Worm (Caenorhabditis elegans) whole organism, L2 larva: Measurements from ENCODE around the gene C05D11.1.

Experiments used
- C34F6.9 ChIP-seq: fragments of 150-350 bp; optimal IDR thresholded peaks from 2 replicates; lab custom pipeline; 2014; ENCODE audit warnings: missing biosample characterization, missing genetic modification characterization
- F13H6.1 ChIP-seq: sonication (generic microtip); optimal IDR thresholded peaks from 2 replicates; lab custom pipeline; 2016; ENCODE audit warnings: missing genetic modification characterization, missing compliant biosample characterization
- Y55F3AM.14 ChIP-seq: fragments of 200-800 bp; sonication (Bioruptor generic); optimal IDR thresholded peaks from 2 replicates; lab custom pipeline; 2018; ENCODE audit warnings: mild to moderate bottlenecking, missing genetic modification characterization, missing compliant biosample characterization
- ZK546.5 ChIP-seq: sonication (generic microtip); optimal IDR thresholded peaks from 2 replicates; lab custom pipeline; 2017; ENCODE audit warnings: missing biosample characterization, missing genetic modification characterization
- alr-1 ChIP-seq: fragments of 150-350 bp; optimal IDR thresholded peaks from 2 replicates; lab custom pipeline; 2014; ENCODE audit warnings: missing biosample characterization, missing genetic modification characterization
- aly-2 ChIP-seq: fragments of 150-350 bp; optimal IDR thresholded peaks from 2 replicates; lab custom pipeline; 2014; ENCODE audit warnings: missing biosample characterization, missing genetic modification characterization
- ama-1 ChIP-seq: fragments of 150-350 bp; optimal IDR thresholded peaks from 2 replicates; lab custom pipeline; 2018; ENCODE audit warnings: inconsistent platforms
- blmp-1 ChIP-seq: sonication (generic microtip); optimal IDR thresholded peaks from 2 replicates; lab custom pipeline; 2017; ENCODE audit warnings: missing genetic modification characterization, mild to moderate bottlenecking, missing compliant biosample characterization, antibody characterized with exemption, moderate library complexity; ENCODE audit not compliant: insufficient read depth
- ceh-16 ChIP-seq: fragments of 150-350 bp; optimal IDR thresholded peaks from 2 replicates; lab custom pipeline; 2014; ENCODE audit warnings: missing biosample characterization, missing genetic modification characterization
- crh-2 ChIP-seq: sonication (generic microtip); optimal IDR thresholded peaks from 2 replicates; lab custom pipeline; 2017; ENCODE audit warnings: missing biosample characterization, missing genetic modification characterization
- dmd-4 ChIP-seq: sonication (generic microtip); optimal IDR thresholded peaks from 2 replicates; lab custom pipeline; 2017; ENCODE audit warnings: missing biosample characterization, missing genetic modification characterization
- egl-27 ChIP-seq: sonication (generic microtip); optimal IDR thresholded peaks from 3 replicates; lab custom pipeline; 2017; ENCODE audit warnings: missing biosample characterization, missing genetic modification reagents, missing genetic modification characterization
- elt-1 ChIP-seq: fragments of 150-350 bp; optimal IDR thresholded peaks from 2 replicates; lab custom pipeline; 2014; ENCODE audit warnings: missing biosample characterization, missing genetic modification characterization
- elt-3 ChIP-seq: sonication (generic microtip); optimal IDR thresholded peaks from 2 replicates; lab custom pipeline; 2017; ENCODE audit warnings: missing biosample characterization, missing genetic modification characterization
- fos-1 ChIP-seq: fragments of 150-350 bp; optimal IDR thresholded peaks from 2 replicates; lab custom pipeline; 2014; ENCODE audit warnings: missing biosample characterization, missing genetic modification characterization
- gmeb-1 ChIP-seq: fragments of 150-350 bp; optimal IDR thresholded peaks from 2 replicates; lab custom pipeline; 2014; ENCODE audit warnings: missing biosample characterization, missing genetic modification characterization
- lin-11 ChIP-seq: fragments of 150-350 bp; sonication (generic microtip); optimal IDR thresholded peaks from 2 replicates; lab custom pipeline; 2014; ENCODE audit warnings: missing biosample characterization, missing genetic modification characterization, inconsistent platforms, mixed read lengths
- lin-13 ChIP-seq: fragments of 150-350 bp; optimal IDR thresholded peaks from 2 replicates; lab custom pipeline; 2014; ENCODE audit warnings: missing biosample characterization, missing genetic modification reagents, missing genetic modification characterization
- lsy-2 ChIP-seq, 2 experiments: fragments of 150-350 bp in 1 of 2; sonication (generic microtip) in 1 of 2; optimal IDR thresholded peaks; 2 replicates each; lab custom pipeline; 2014 to 2017; ENCODE audit warnings: missing biosample characterization in 2 of 2, missing genetic modification characterization in 2 of 2
- mab-5 ChIP-seq: fragments of 150-350 bp; optimal IDR thresholded peaks from 2 replicates; lab custom pipeline; 2014; ENCODE audit warnings: missing biosample characterization, missing genetic modification characterization
- mdl-1 ChIP-seq, 2 experiments: fragments of 150-350 bp in 1 of 2; sonication (generic microtip) in 1 of 2; optimal IDR thresholded peaks; 2 replicates each; lab custom pipeline; 2017; ENCODE audit warnings: missing biosample characterization in 2 of 2, missing genetic modification characterization in 2 of 2
- nhr-10 ChIP-seq: sonication (generic microtip); optimal IDR thresholded peaks from 2 replicates; lab custom pipeline; 2017; ENCODE audit warnings: missing biosample characterization, missing genetic modification characterization
- nhr-11 ChIP-seq: fragments of 150-350 bp; optimal IDR thresholded peaks from 2 replicates; lab custom pipeline; 2014; ENCODE audit warnings: missing biosample characterization, missing genetic modification characterization
- nhr-12 ChIP-seq: fragments of 150-350 bp; optimal IDR thresholded peaks from 2 replicates; lab custom pipeline; 2014; ENCODE audit warnings: missing biosample characterization, missing genetic modification characterization
- nhr-129 ChIP-seq: fragments of 150-350 bp; optimal IDR thresholded peaks from 2 replicates; lab custom pipeline; 2014; ENCODE audit warnings: missing biosample characterization, missing genetic modification characterization
- nhr-21 ChIP-seq: fragments of 150-350 bp; optimal IDR thresholded peaks from 2 replicates; lab custom pipeline; 2014; ENCODE audit warnings: missing biosample characterization, missing genetic modification characterization
- nhr-25 ChIP-seq: fragments of 150-350 bp; sonication (generic microtip); optimal IDR thresholded peaks from 3 replicates; lab custom pipeline; 2014; ENCODE audit warnings: missing biosample characterization, missing genetic modification characterization
- nhr-6 ChIP-seq: fragments of 150-350 bp; optimal IDR thresholded peaks from 2 replicates; lab custom pipeline; 2014; ENCODE audit warnings: missing biosample characterization, missing genetic modification characterization
- sem-4 ChIP-seq: fragments of 150-350 bp; optimal IDR thresholded peaks from 2 replicates; lab custom pipeline; 2014; ENCODE audit warnings: missing biosample characterization, missing genetic modification reagents, missing genetic modification characterization
- skn-1 ChIP-seq: sonication (generic microtip); optimal IDR thresholded peaks from 2 replicates; lab custom pipeline; 2017; ENCODE audit warnings: missing biosample characterization, missing genetic modification characterization
- sma-3 ChIP-seq: sonication (generic microtip); optimal IDR thresholded peaks from 2 replicates; lab custom pipeline; 2016; ENCODE audit warnings: missing genetic modification reagents, missing genetic modification characterization, missing compliant biosample characterization
- sma-9 ChIP-seq, 2 experiments: fragments of 150-350 bp in 1 of 2; sonication (generic microtip) in 1 of 2; optimal IDR thresholded peaks; 2 replicates each; lab custom pipeline; 2014 to 2016; ENCODE audit warnings: missing genetic modification characterization in 2 of 2, mild to moderate bottlenecking in 1 of 2, missing biosample characterization in 1 of 2, missing compliant biosample characterization in 1 of 2, missing genetic modification reagents in 1 of 2, moderate library complexity in 1 of 2
- snpc-4 ChIP-seq: fragments of 150-350 bp; optimal IDR thresholded peaks from 2 replicates; lab custom pipeline; 2014; ENCODE audit warnings: missing biosample characterization, missing genetic modification characterization
- unc-39 ChIP-seq: fragments of 150-350 bp; optimal IDR thresholded peaks from 2 replicates; lab custom pipeline; 2014; ENCODE audit warnings: missing biosample characterization, missing genetic modification characterization
- unc-55 ChIP-seq: fragments of 150-350 bp; sonication (generic microtip); optimal IDR thresholded peaks from 3 replicates; lab custom pipeline; 2014; ENCODE audit warnings: missing biosample characterization, missing genetic modification reagents, missing genetic modification characterization
- unc-62 ChIP-seq: fragments of 150-350 bp; optimal IDR thresholded peaks from 2 replicates; lab custom pipeline; 2014; ENCODE audit warnings: missing biosample characterization, missing genetic modification reagents, missing genetic modification characterization
- zag-1 ChIP-seq: fragments of 150-350 bp; optimal IDR thresholded peaks from 2 replicates; lab custom pipeline; 2014; ENCODE audit warnings: missing biosample characterization, missing genetic modification characterization
- ztf-1 ChIP-seq: fragments of 200-800 bp; sonication (Bioruptor generic); conservative IDR thresholded peaks from 2 replicates; pipeline ENCODE4 v1.3.6; 2022; ENCODE audit warnings: missing genetic modification characterization, missing compliant biosample characterization
- ztf-11 ChIP-seq: sonication (generic microtip); optimal IDR thresholded peaks from 2 replicates; lab custom pipeline; 2017; ENCODE audit warnings: missing biosample characterization, missing genetic modification characterization
- ztf-4 ChIP-seq: fragments of 150-350 bp; optimal IDR thresholded peaks from 2 replicates; lab custom pipeline; 2014; ENCODE audit warnings: missing biosample characterization, missing genetic modification characterization

C05D11.1 gene

ce11 chrIII:6453665-6454064 is 17.3 kb downstream of the C05D11.1 start:
- TF ChIP-seq mdl-1 (tag; optimal IDR thresholded peaks at IDR 0.05; lab: Kevin White, UChicago) = peak; percentile 20 to 55
- TF ChIP-seq elt-1 (tag; lab: Kevin White, UChicago) = no peak
- TF ChIP-seq C34F6.9 (tag; lab: Kevin White, UChicago) = peak; percentile 85
- TF ChIP-seq ztf-11 (tag; lab: Kevin White, UChicago) = no peak
- peak; percentile 83 for TF ChIP-seq sma-9 (GFP tag; optimal IDR thresholded peaks at IDR 0.05; lab: Kevin White, UChicago)
- no peak for TF ChIP-seq sma-9 (tag; optimal IDR thresholded peaks at IDR 0.05; lab: Kevin White, UChicago)
- TF ChIP-seq unc-55 (GFP tag; lab: Kevin White, UChicago) = peak; percentile 95
- peak; percentile 66 for TF ChIP-seq zag-1 (tag; lab: Kevin White, UChicago)
- TF ChIP-seq sem-4 (tag; lab: Kevin White, UChicago) = peak; percentile 90
- peak; percentile 89 for TF ChIP-seq blmp-1
- TF ChIP-seq nhr-11 (tag; lab: Kevin White, UChicago) = no peak
- TF ChIP-seq unc-39 (tag; lab: Kevin White, UChicago) = no peak
- peak; percentile 62 for TF ChIP-seq nhr-21 (tag; lab: Kevin White, UChicago)
- TF ChIP-seq nhr-10 (tag; lab: Kevin White, UChicago) = no peak
- peak; percentile 80 for TF ChIP-seq sma-3 (GFP tag; lab: Kevin White, UChicago)
- no peak for TF ChIP-seq elt-3 (tag; lab: Kevin White, UChicago)
- peak; percentile 37 for TF ChIP-seq Y55F3AM.14 (GFP tag; lab: Kevin White, UChicago)
- TF ChIP-seq nhr-129 (tag; lab: Kevin White, UChicago) = peak; percentile 94
- peak; percentile 33 for TF ChIP-seq mab-5 (tag; lab: Kevin White, UChicago)
- TF ChIP-seq lin-13 = peak; percentile 88
- TF ChIP-seq lin-11 (tag; lab: Kevin White, UChicago) = peak; percentile 67
- peak; percentile 4 for TF ChIP-seq ceh-16 (tag; lab: Kevin White, UChicago)
- TF ChIP-seq nhr-25 (tag; lab: Kevin White, UChicago) = peak; percentile 78
- TF ChIP-seq nhr-12 (tag; lab: Kevin White, UChicago) = no peak
- TF ChIP-seq gmeb-1 (tag; lab: Kevin White, UChicago) = peak; percentile 77
- TF ChIP-seq aly-2 = peak; percentile 17
- TF ChIP-seq lsy-2 (tag; optimal IDR thresholded peaks at IDR 0.05; lab: Kevin White, UChicago) = peak; percentile 48 to 93
- TF ChIP-seq skn-1 (tag; lab: Kevin White, UChicago) = peak; percentile 69
- no peak for TF ChIP-seq ama-1 (lab: Kevin White, UChicago)
- peak; percentile 86 for TF ChIP-seq fos-1 (tag; lab: Kevin White, UChicago)
- peak; percentile 65 for TF ChIP-seq egl-27 (tag; lab: Kevin White, UChicago)
- peak; percentile 41 for TF ChIP-seq snpc-4 (tag; lab: Kevin White, UChicago)
- TF ChIP-seq crh-2 (tag; lab: Kevin White, UChicago) = peak; percentile 82
- peak; percentile 83 for TF ChIP-seq ztf-4 (tag; lab: Kevin White, UChicago)
- TF ChIP-seq F13H6.1 (tag; lab: Kevin White, UChicago) = peak; percentile 84
- peak; percentile 71 for TF ChIP-seq nhr-6

- TF ChIP-seq nhr-6 (no peak), ztf-1 (GFP tag; lab: Robert Waterston, UW) (no peak), alr-1 (tag; lab: Kevin White, UChicago) (no peak), dmd-4 (tag; lab: Kevin White, UChicago) (no peak), skn-1 (tag; lab: Kevin White, UChicago) (no peak), fos-1 (tag; lab: Kevin White, UChicago) (no peak), elt-1 (tag; lab: Kevin White, UChicago) (no peak), nhr-10 (tag; lab: Kevin White, UChicago) (no peak), sma-9 (GFP tag; optimal IDR thresholded peaks at IDR 0.05; lab: Kevin White, UChicago) (no peak), sma-9 (tag; optimal IDR thresholded peaks at IDR 0.05; lab: Kevin White, UChicago) (no peak), nhr-25 (tag; lab: Kevin White, UChicago) (no peak)
These were observed 17.8 kb downstream of the C05D11.1 start, which contains the start of gene jhdm-1 for ce11 chrIII:6454183-6454582. Gene jhdm-1, plus strand, starts transcription at chrIII:6454483.

ce11 chrIII:6459820-6460219 is 23.4 kb downstream of the C05D11.1 start, which contains the start of gene algn-1:
Gene algn-1, plus strand, starts transcription at chrIII:6460120.
- TF ChIP-seq nhr-10 (tag; lab: Kevin White, UChicago) = no peak
- no peak for TF ChIP-seq F13H6.1 (tag; lab: Kevin White, UChicago)
- TF ChIP-seq dmd-4 (tag; lab: Kevin White, UChicago) = no peak
- no peak for TF ChIP-seq unc-62
- TF ChIP-seq mab-5 (tag; lab: Kevin White, UChicago) = no peak
- TF ChIP-seq alr-1 (tag; lab: Kevin White, UChicago) = no peak
- TF ChIP-seq nhr-25 (tag; lab: Kevin White, UChicago) = no peak
- no peak for TF ChIP-seq nhr-12 (tag; lab: Kevin White, UChicago)
- no peak for TF ChIP-seq zag-1 (tag; lab: Kevin White, UChicago)
- no peak for TF ChIP-seq sma-3 (GFP tag; lab: Kevin White, UChicago)
- TF ChIP-seq ZK546.5 (tag; lab: Kevin White, UChicago) = no peak
- TF ChIP-seq, all 48 proteins: peak for 0
